Worm (Caenorhabditis elegans) whole organism, L1 larva: ENCODE data around the gene adm-2.
A peak's percentile ranks its signal among the peaks of the same experiment; 100 is the strongest.

Experiments
- C04F5.9 ChIP-seq: sonication (generic microtip); optimal IDR thresholded peaks from 2 replicates; lab custom pipeline; 2016; ENCODE audit warnings: missing genetic modification characterization, missing compliant biosample characterization
- C16A3.4 ChIP-seq: fragments of 150-350 bp; optimal IDR thresholded peaks from 2 replicates; lab custom pipeline; 2014; ENCODE audit warnings: missing biosample characterization, missing genetic modification characterization
- Y116A8C.19 ChIP-seq: sonication (generic microtip); optimal IDR thresholded peaks from 2 replicates; lab custom pipeline; 2016; ENCODE audit warnings: missing compliant biosample characterization, missing genetic modification characterization, borderline replicate concordance
- alr-1 ChIP-seq: fragments of 200-800 bp; sonication (Bioruptor generic); optimal IDR thresholded peaks from 2 replicates; lab custom pipeline; 2018; ENCODE audit warnings: borderline replicate concordance, mild to moderate bottlenecking, missing genetic modification characterization, missing compliant biosample characterization
- ama-1 ChIP-seq: fragments of 150-350 bp; optimal IDR thresholded peaks from 2 replicates; lab custom pipeline; 2014
- blmp-1 ChIP-seq: fragments of 150-350 bp; optimal IDR thresholded peaks from 2 replicates; lab custom pipeline; 2014; ENCODE audit warnings: missing biosample characterization, missing genetic modification characterization
- ceh-63 ChIP-seq: fragments of 200-800 bp; sonication (Bioruptor generic); optimal IDR thresholded peaks from 2 replicates; lab custom pipeline; 2018; ENCODE audit warnings: mild to moderate bottlenecking, missing genetic modification characterization, missing compliant biosample characterization
- ceh-88 ChIP-seq: fragments of 200-800 bp; sonication (Bioruptor generic); IDR thresholded peaks from 2 replicates; pipeline ENCODE4 v1.3.6; 2022; ENCODE audit warnings: missing genetic modification characterization, missing compliant biosample characterization
- ceh-90 ChIP-seq: sonication (generic microtip); optimal IDR thresholded peaks from 2 replicates; lab custom pipeline; 2016; ENCODE audit warnings: missing genetic modification characterization, missing compliant biosample characterization
- ces-1 ChIP-seq: fragments of 150-350 bp; optimal IDR thresholded peaks from 2 replicates; lab custom pipeline; 2014; ENCODE audit warnings: missing biosample characterization, missing genetic modification reagents, missing genetic modification characterization
- dsc-1 ChIP-seq: sonication (generic microtip); optimal IDR thresholded peaks from 2 replicates; lab custom pipeline; 2016; ENCODE audit warnings: mild to moderate bottlenecking, missing genetic modification characterization, missing compliant biosample characterization
- efl-3 ChIP-seq: fragments of 200-800 bp; sonication (Bioruptor generic); optimal IDR thresholded peaks from 2 replicates; lab custom pipeline; 2018; ENCODE audit warnings: mild to moderate bottlenecking, missing genetic modification characterization, missing compliant biosample characterization
- elt-2 ChIP-seq: sonication (generic microtip); optimal IDR thresholded peaks from 2 replicates; lab custom pipeline; 2016; ENCODE audit warnings: missing genetic modification characterization, mild to moderate bottlenecking, inconsistent platforms, missing compliant biosample characterization, missing genetic modification reagents
- fkh-4 ChIP-seq: sonication (generic microtip); optimal IDR thresholded peaks from 2 replicates; lab custom pipeline; 2016; ENCODE audit warnings: missing compliant biosample characterization, missing genetic modification characterization, borderline replicate concordance
- fkh-8 ChIP-seq: sonication (generic microtip); optimal IDR thresholded peaks from 2 replicates; lab custom pipeline; 2016; ENCODE audit warnings: mild to moderate bottlenecking, missing genetic modification characterization, missing compliant biosample characterization
- fos-1 ChIP-seq: fragments of 150-350 bp; optimal IDR thresholded peaks from 2 replicates; lab custom pipeline; 2014; ENCODE audit warnings: missing biosample characterization, missing genetic modification characterization
- hlh-17 ChIP-seq: fragments of 200-800 bp; sonication (Bioruptor generic); optimal IDR thresholded peaks from 2 replicates; lab custom pipeline; 2018; ENCODE audit warnings: missing genetic modification characterization, mild to moderate bottlenecking, missing compliant biosample characterization, moderate library complexity, borderline replicate concordance
- hlh-4 ChIP-seq: sonication (generic microtip); optimal IDR thresholded peaks from 2 replicates; lab custom pipeline; 2016; ENCODE audit warnings: mild to moderate bottlenecking, missing genetic modification characterization, missing compliant biosample characterization
- hpl-2 ChIP-seq: fragments of 150-350 bp; optimal IDR thresholded peaks from 2 replicates; lab custom pipeline; 2014; ENCODE audit warnings: missing biosample characterization, missing genetic modification reagents, missing genetic modification characterization
- irx-1 ChIP-seq: sonication (generic microtip); optimal IDR thresholded peaks from 2 replicates; lab custom pipeline; 2016; ENCODE audit warnings: missing genetic modification characterization, missing compliant biosample characterization
- isw-1 ChIP-seq: fragments of 200-800 bp; sonication (Bioruptor generic); IDR thresholded peaks from 2 replicates; pipeline ENCODE4 v1.3.6; 2022; ENCODE audit warnings: missing genetic modification characterization, missing compliant biosample characterization
- lin-13 ChIP-seq: fragments of 150-350 bp; optimal IDR thresholded peaks from 2 replicates; lab custom pipeline; 2014; ENCODE audit warnings: missing biosample characterization, missing genetic modification reagents, missing genetic modification characterization
- lin-15B ChIP-seq: fragments of 150-350 bp; sonication (generic microtip); optimal IDR thresholded peaks from 3 replicates; lab custom pipeline; 2014; ENCODE audit warnings: missing biosample characterization, missing genetic modification characterization
- lir-3 ChIP-seq: sonication (generic microtip); optimal IDR thresholded peaks from 2 replicates; lab custom pipeline; 2016; ENCODE audit warnings: mild to moderate bottlenecking, missing genetic modification characterization, moderate library complexity, missing compliant biosample characterization; ENCODE audit not compliant: poor library complexity
- mab-9 ChIP-seq: fragments of 200-800 bp; sonication (Bioruptor generic); IDR thresholded peaks from 2 replicates; pipeline ENCODE4 v1.3.6; 2022; ENCODE audit warnings: missing genetic modification reagents, missing genetic modification characterization, missing compliant biosample characterization
- mef-2 ChIP-seq: fragments of 150-350 bp; optimal IDR thresholded peaks from 2 replicates; lab custom pipeline; 2014; ENCODE audit warnings: missing biosample characterization, missing genetic modification characterization
- mep-1 ChIP-seq: fragments of 150-350 bp; optimal IDR thresholded peaks from 2 replicates; lab custom pipeline; 2014; ENCODE audit warnings: missing biosample characterization, missing genetic modification characterization
- nhr-20 ChIP-seq: sonication (generic microtip); optimal IDR thresholded peaks from 2 replicates; lab custom pipeline; 2016; ENCODE audit warnings: mild to moderate bottlenecking, missing genetic modification characterization, missing compliant biosample characterization
- nhr-237 ChIP-seq: fragments of 150-350 bp; optimal IDR thresholded peaks from 2 replicates; lab custom pipeline; 2014; ENCODE audit warnings: missing biosample characterization, missing genetic modification characterization
- nhr-77 ChIP-seq: fragments of 150-350 bp; optimal IDR thresholded peaks from 2 replicates; lab custom pipeline; 2014; ENCODE audit warnings: missing biosample characterization, missing genetic modification characterization
- nhr-84 ChIP-seq: sonication (generic microtip); optimal IDR thresholded peaks from 2 replicates; lab custom pipeline; 2017; ENCODE audit warnings: missing biosample characterization, missing genetic modification characterization
- nhr-85 ChIP-seq: sonication (generic microtip); peaks from one replicate; lab custom pipeline; 2016; ENCODE audit warnings: missing genetic modification characterization, inconsistent platforms, missing compliant biosample characterization
- pax-3 ChIP-seq: fragments of 200-800 bp; sonication (Bioruptor generic); optimal IDR thresholded peaks from 2 replicates; lab custom pipeline; 2018; ENCODE audit warnings: mild to moderate bottlenecking, missing genetic modification characterization, moderate library complexity, missing compliant biosample characterization
- skn-1 ChIP-seq: fragments of 150-350 bp; optimal IDR thresholded peaks from 2 replicates; lab custom pipeline; 2014; ENCODE audit warnings: missing biosample characterization, missing genetic modification characterization
- snu-23 ChIP-seq: sonication (generic microtip); optimal IDR thresholded peaks from 2 replicates; lab custom pipeline; 2016; ENCODE audit warnings: missing genetic modification characterization, missing compliant biosample characterization
- sox-4 ChIP-seq: sonication (generic microtip); optimal IDR thresholded peaks from 2 replicates; lab custom pipeline; 2016; ENCODE audit warnings: missing genetic modification characterization, missing compliant biosample characterization
- sptf-1 ChIP-seq: fragments of 150-350 bp; optimal IDR thresholded peaks from 2 replicates; lab custom pipeline; 2014; ENCODE audit warnings: missing biosample characterization, missing genetic modification characterization
- unc-30 ChIP-seq: sonication (generic microtip); optimal IDR thresholded peaks from 2 replicates; lab custom pipeline; 2017; ENCODE audit warnings: missing biosample characterization, missing genetic modification characterization
- unc-86 ChIP-seq: sonication (generic microtip); optimal IDR thresholded peaks from 2 replicates; lab custom pipeline; 2016; ENCODE audit warnings: missing genetic modification characterization, missing compliant biosample characterization
- unc-98 ChIP-seq: fragments of 200-800 bp; sonication (Bioruptor generic); IDR thresholded peaks from 2 replicates; pipeline ENCODE4 v1.3.6; 2022; ENCODE audit warnings: missing genetic modification characterization, missing compliant biosample characterization
- vab-15 ChIP-seq: sonication (generic microtip); optimal IDR thresholded peaks from 2 replicates; lab custom pipeline; 2017; ENCODE audit warnings: missing genotype, mild to moderate bottlenecking, missing genetic modification characterization, missing compliant biosample characterization
- xbp-1 ChIP-seq: sonication (generic microtip); optimal IDR thresholded peaks from 2 replicates; lab custom pipeline; 2016; ENCODE audit warnings: missing genetic modification characterization, missing compliant biosample characterization
- ztf-11 ChIP-seq, 2 experiments: sonication (generic microtip); optimal IDR thresholded peaks; 2 replicates each; lab custom pipeline; 2016 to 2017; ENCODE audit warnings: missing genetic modification characterization in 2 of 2, missing biosample characterization in 1 of 2, missing compliant biosample characterization in 1 of 2

Gene adm-2

DNA sequence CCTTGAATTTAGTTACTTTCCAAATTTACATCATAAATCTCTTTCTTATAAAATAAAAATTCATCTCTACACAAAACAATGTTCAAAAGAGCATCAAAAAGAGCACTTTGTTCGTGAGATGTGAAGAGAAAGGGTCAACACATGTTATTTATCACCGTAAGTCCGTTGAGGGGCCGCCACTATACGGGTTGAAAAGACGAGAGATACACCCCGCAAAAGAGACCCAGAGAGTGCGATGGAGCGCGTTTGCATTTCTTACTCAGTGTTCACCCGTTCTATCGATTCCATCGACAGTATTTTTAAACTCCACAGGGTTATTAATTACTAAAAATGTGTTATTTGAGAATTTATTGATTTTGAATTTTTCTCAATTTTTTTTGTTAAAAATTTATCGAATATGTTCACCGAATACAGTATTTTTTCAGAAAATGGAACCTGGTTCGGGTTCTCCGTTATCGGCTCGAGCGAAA, 39.2 kb downstream of the adm-2 start, which contains the start of gene pix-1 (continued):
- TF ChIP-seq fos-1 (tag; lab: Kevin White, UChicago): no peak
- TF ChIP-seq snu-23 (GFP tag; lab: Kevin White, UChicago): peak; percentile 81
- TF ChIP-seq ceh-88: no peak
- TF ChIP-seq unc-30 (tag; lab: Kevin White, UChicago): no peak
- TF ChIP-seq elt-2 (tag; lab: Kevin White, UChicago): peak; percentile 8
- peak; percentile 52 for TF ChIP-seq C16A3.4 (tag; lab: Kevin White, UChicago)
- TF ChIP-seq hpl-2 (GFP tag; lab: Kevin White, UChicago): no peak
- TF ChIP-seq nhr-84: no peak
- TF ChIP-seq vab-15 (tag; lab: Kevin White, UChicago): no peak
- TF ChIP-seq nhr-77: peak; percentile 27
- TF ChIP-seq dsc-1 (tag; lab: Kevin White, UChicago): peak; percentile 86
- TF ChIP-seq mep-1 (tag; lab: Kevin White, UChicago): peak; percentile 81
- TF ChIP-seq sptf-1: no peak
- peak; percentile 69 for TF ChIP-seq nhr-20 (tag; lab: Kevin White, UChicago)
- TF ChIP-seq unc-86 (tag; lab: Kevin White, UChicago): peak; percentile 2
- no peak for TF ChIP-seq unc-98
- TF ChIP-seq sox-4 (tag; lab: Kevin White, UChicago): no peak
- no peak for TF ChIP-seq ztf-11 (tag; optimal IDR thresholded peaks at IDR 0.05; lab: Kevin White, UChicago)
- TF ChIP-seq ces-1: no peak
- peak; percentile 2 for TF ChIP-seq lir-3 (tag; lab: Kevin White, UChicago)
- TF ChIP-seq hlh-17: no peak
- peak; percentile 18 for TF ChIP-seq lin-15B (tag; lab: Kevin White, UChicago)
- TF ChIP-seq lin-13 (GFP tag; lab: Kevin White, UChicago): no peak
- TF ChIP-seq irx-1 (tag; lab: Kevin White, UChicago): peak; percentile 34
- no peak for TF ChIP-seq efl-3 (GFP tag; lab: Kevin White, UChicago)
- TF ChIP-seq ama-1 (lab: Kevin White, UChicago): no peak
- peak; percentile 12 for TF ChIP-seq nhr-85 (tag; lab: Kevin White, UChicago)
- no peak for TF ChIP-seq ceh-90
- peak; percentile 19 for TF ChIP-seq fkh-4 (tag; lab: Kevin White, UChicago)
- peak; percentile 61 for TF ChIP-seq xbp-1
- TF ChIP-seq skn-1: peak; percentile 38
- no peak for TF ChIP-seq mab-9
- TF ChIP-seq nhr-237 (tag; lab: Kevin White, UChicago): no peak
- peak; percentile 58 for TF ChIP-seq blmp-1 (tag; lab: Kevin White, UChicago)
- TF ChIP-seq alr-1: no peak
- TF ChIP-seq hlh-4 (tag; lab: Kevin White, UChicago): no peak
- no peak for TF ChIP-seq ceh-63 (GFP tag; lab: Kevin White, UChicago)
- TF ChIP-seq fkh-8 (tag; lab: Kevin White, UChicago): peak; percentile 25
- peak; percentile 22; the same call in 1 of the 2 replicates for TF ChIP-seq isw-1 (GFP tag; lab: Robert Waterston, UW)
- TF ChIP-seq C04F5.9 (tag; lab: Kevin White, UChicago): no peak
- no peak for TF ChIP-seq Y116A8C.19 (tag; lab: Kevin White, UChicago)

DNA sequence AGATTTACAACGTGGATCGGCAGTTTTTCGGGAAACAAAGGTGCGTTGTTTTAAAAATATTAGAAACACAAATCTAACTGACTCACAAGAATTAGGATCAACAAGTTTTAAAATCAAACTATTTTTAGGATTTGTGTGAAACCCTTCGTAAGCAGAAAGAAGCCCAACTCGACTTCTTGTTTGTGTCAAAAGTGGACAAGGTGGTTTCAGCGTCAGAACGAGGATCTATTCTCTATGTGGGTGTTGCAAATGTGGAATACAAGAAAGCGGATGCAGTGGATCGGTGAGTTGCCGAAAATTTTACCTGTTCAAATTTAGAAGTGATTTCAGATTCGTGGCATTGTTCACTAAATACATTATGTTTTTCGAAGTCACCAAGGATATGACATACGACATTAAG, 41.2 kb downstream of the adm-2 start:
- TF ChIP-seq sptf-1 (no peak), efl-3 (GFP tag; lab: Kevin White, UChicago) (no peak), pax-3 (tag; lab: Kevin White, UChicago) (no peak), mef-2 (tag; lab: Kevin White, UChicago) (no peak)
